Worm (Caenorhabditis elegans): Measurements from ENCODE around the gene fbxb-85.

- TF ChIP-seq T22C8.4 (GFP tag; IDR thresholded peaks at IDR 0.05) (no peak), ztf-23 (GFP tag; IDR thresholded peaks at IDR 0.05) (no peak), flt-1 (GFP tag; IDR thresholded peaks at IDR 0.05) (no peak), cog-1 (tag; optimal IDR thresholded peaks at IDR 0.05) (no peak), ref-1 (GFP tag; conservative IDR thresholded peaks at IDR 0.05) (no peak)
Measured at ce11 chrIII:10824206-10824605, 24.6 kb downstream of the fbxb-85 start.
